Worm (Caenorhabditis elegans) whole organism, L2 larva: ENCODE results near the gene mltn-5.

Source experiments
- ZK546.5 ChIP-seq: sonication (generic microtip); optimal IDR thresholded peaks from 2 replicates; lab custom pipeline; 2017; ENCODE audit warnings: missing biosample characterization, missing genetic modification characterization
- alr-1 ChIP-seq: fragments of 150-350 bp; optimal IDR thresholded peaks from 2 replicates; lab custom pipeline; 2014; ENCODE audit warnings: missing biosample characterization, missing genetic modification characterization
- aly-2 ChIP-seq: fragments of 150-350 bp; optimal IDR thresholded peaks from 2 replicates; lab custom pipeline; 2014; ENCODE audit warnings: missing biosample characterization, missing genetic modification characterization
- ama-1 ChIP-seq: fragments of 150-350 bp; optimal IDR thresholded peaks from 2 replicates; lab custom pipeline; 2018; ENCODE audit warnings: inconsistent platforms
- blmp-1 ChIP-seq: sonication (generic microtip); optimal IDR thresholded peaks from 2 replicates; lab custom pipeline; 2017; ENCODE audit warnings: missing genetic modification characterization, mild to moderate bottlenecking, missing compliant biosample characterization, antibody characterized with exemption, moderate library complexity; ENCODE audit not compliant: insufficient read depth
- elt-1 ChIP-seq: fragments of 150-350 bp; optimal IDR thresholded peaks from 2 replicates; lab custom pipeline; 2014; ENCODE audit warnings: missing biosample characterization, missing genetic modification characterization
- lsy-2 ChIP-seq, 2 experiments: fragments of 150-350 bp in 1 of 2; sonication (generic microtip) in 1 of 2; optimal IDR thresholded peaks; 2 replicates each; lab custom pipeline; 2014 to 2017; ENCODE audit warnings: missing biosample characterization in 2 of 2, missing genetic modification characterization in 2 of 2
- mdl-1 ChIP-seq, 2 experiments: fragments of 150-350 bp in 1 of 2; sonication (generic microtip) in 1 of 2; optimal IDR thresholded peaks; 2 replicates each; lab custom pipeline; 2017; ENCODE audit warnings: missing biosample characterization in 2 of 2, missing genetic modification characterization in 2 of 2
- nhr-12 ChIP-seq: fragments of 150-350 bp; optimal IDR thresholded peaks from 2 replicates; lab custom pipeline; 2014; ENCODE audit warnings: missing biosample characterization, missing genetic modification characterization
- nhr-129 ChIP-seq: fragments of 150-350 bp; optimal IDR thresholded peaks from 2 replicates; lab custom pipeline; 2014; ENCODE audit warnings: missing biosample characterization, missing genetic modification characterization
- nhr-237 ChIP-seq: fragments of 150-350 bp; optimal IDR thresholded peaks from 2 replicates; lab custom pipeline; 2014; ENCODE audit warnings: missing biosample characterization, missing genetic modification characterization
- snpc-4 ChIP-seq: fragments of 150-350 bp; optimal IDR thresholded peaks from 2 replicates; lab custom pipeline; 2014; ENCODE audit warnings: missing biosample characterization, missing genetic modification characterization
- unc-39 ChIP-seq: fragments of 150-350 bp; optimal IDR thresholded peaks from 2 replicates; lab custom pipeline; 2014; ENCODE audit warnings: missing biosample characterization, missing genetic modification characterization
- unc-62 ChIP-seq: fragments of 150-350 bp; optimal IDR thresholded peaks from 2 replicates; lab custom pipeline; 2014; ENCODE audit warnings: missing biosample characterization, missing genetic modification reagents, missing genetic modification characterization

ce11 chrII:13966242-13966641 is 41.2 kb downstream of the mltn-5 start, which contains the start of gene W07G1.7:
- no peak for TF ChIP-seq nhr-12
- no peak for TF ChIP-seq ama-1
- no peak for TF ChIP-seq lsy-2 (tag; optimal IDR thresholded peaks at IDR 0.05; lab: Kevin White, UChicago)
- no peak for TF ChIP-seq mdl-1 (tag; optimal IDR thresholded peaks at IDR 0.05; lab: Kevin White, UChicago)
- no peak for TF ChIP-seq snpc-4 (tag; lab: Kevin White, UChicago)
- no peak for TF ChIP-seq elt-1
- TF ChIP-seq unc-39 (tag; lab: Kevin White, UChicago), result no peak
- no peak for TF ChIP-seq unc-62
- no peak for TF ChIP-seq nhr-129
- TF ChIP-seq aly-2 (tag; lab: Kevin White, UChicago), result no peak
- no peak for TF ChIP-seq ZK546.5 (tag; lab: Kevin White, UChicago)
- no peak for TF ChIP-seq nhr-237 (tag; lab: Kevin White, UChicago)
- no peak for TF ChIP-seq alr-1 (tag; lab: Kevin White, UChicago)
- TF ChIP-seq blmp-1, result no peak
